Fruit fly (Drosophila melanogaster): ENCODE data around the gene CG9095.

CG9095 gene

dm6 chrX:15162941-15163340 lies at the start of gene CG9095:
TSS of gene CG9095 (minus strand) at chrX:15163225.
- TF ChIP-seq CG8478 (optimal IDR thresholded peaks at IDR 0.05) (no peak), EcR (GFP tag; optimal IDR thresholded peaks at IDR 0.05) (no peak), Dll (optimal IDR thresholded peaks at IDR 0.05) (no peak)

DNA sequence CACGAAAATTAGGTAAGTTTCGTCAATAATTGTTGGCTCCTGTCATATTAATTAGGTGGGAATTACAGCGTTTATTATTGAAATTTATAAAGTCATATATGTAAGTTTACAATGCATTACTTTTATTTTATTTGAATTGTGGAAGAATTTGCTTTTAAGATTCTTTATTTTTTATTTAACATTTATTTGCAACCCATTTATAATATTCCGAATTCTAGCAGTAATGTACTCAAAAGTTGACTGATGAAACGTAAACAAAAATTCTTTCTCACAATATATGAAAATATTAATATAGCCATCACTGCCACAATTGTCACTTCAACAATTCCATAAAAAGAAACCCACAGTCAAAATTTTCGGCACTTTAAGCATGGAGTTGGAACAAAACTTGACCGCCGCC lies 47.1 kb upstream of the CG9095 start, which contains the start of gene CG5662:
Gene CG5662, plus strand, starts transcription at position 301 of the 400 bp plus-strand sequence.
- TF ChIP-seq psq (optimal IDR thresholded peaks at IDR 0.05) = no peak

DNA sequence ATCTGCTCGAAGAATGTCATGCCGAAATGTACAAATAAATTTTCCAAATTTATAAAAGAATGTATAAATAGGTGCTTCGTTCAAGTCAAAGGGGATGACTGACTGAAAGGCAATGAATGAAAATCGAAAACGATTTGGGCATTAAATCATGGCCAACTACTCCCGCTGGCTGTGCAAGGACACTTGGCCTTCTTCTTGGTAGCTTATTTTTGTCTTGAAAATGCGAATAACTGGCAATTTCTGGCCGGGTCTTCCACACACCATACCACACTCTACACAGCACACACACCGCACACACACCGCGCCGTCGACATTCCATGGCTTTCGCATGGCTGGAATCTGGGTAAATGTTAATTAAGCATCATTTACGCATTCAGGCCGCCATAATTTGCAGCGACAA lies 43.5 kb upstream of the CG9095 start, which contains the start of gene CG32588:
Gene CG32588, minus strand, starts transcription at position 101 of the 400 bp plus-strand sequence.
- TF ChIP-seq EcR (GFP tag; optimal IDR thresholded peaks at IDR 0.05) (no peak), Dll (optimal IDR thresholded peaks at IDR 0.05) (no peak), CG8478 (optimal IDR thresholded peaks at IDR 0.05) (no peak), pan (optimal IDR thresholded peaks at IDR 0.05) (no peak)

DNA sequence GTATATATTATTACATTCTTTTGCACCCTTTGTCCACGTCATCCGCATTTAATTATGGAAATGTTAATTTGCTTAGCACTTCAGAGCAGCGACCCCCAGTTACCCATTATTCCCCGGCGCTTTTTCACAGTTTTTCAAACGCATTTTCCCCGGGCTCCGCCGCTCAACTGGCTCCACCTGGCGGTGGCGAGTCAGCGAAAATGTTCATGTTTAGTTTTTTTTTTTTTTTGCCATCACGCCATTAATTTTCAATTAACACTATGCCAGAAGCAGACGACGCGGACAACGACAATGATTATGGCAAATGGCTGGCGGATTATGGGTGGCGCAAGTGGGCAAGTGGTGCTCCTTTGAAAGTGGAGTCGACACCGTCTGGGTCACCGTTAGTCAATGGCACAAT lies 40.6 kb upstream of the CG9095 start:
- no peak for TF ChIP-seq pan (optimal IDR thresholded peaks at IDR 0.05)
- no peak for TF ChIP-seq EcR (GFP tag; optimal IDR thresholded peaks at IDR 0.05)
- no peak for TF ChIP-seq usp (GFP tag; optimal IDR thresholded peaks at IDR 0.05)
- TF ChIP-seq Dll (optimal IDR thresholded peaks at IDR 0.05) = no peak
- no peak for TF ChIP-seq CG8478 (optimal IDR thresholded peaks at IDR 0.05)
- TF ChIP-seq psq (optimal IDR thresholded peaks at IDR 0.05) = no peak

- TF ChIP-seq CG8478 (optimal IDR thresholded peaks at IDR 0.05) (no peak), pan (optimal IDR thresholded peaks at IDR 0.05) (no peak), Dll (optimal IDR thresholded peaks at IDR 0.05) (no peak), psq (optimal IDR thresholded peaks at IDR 0.05) (no peak), EcR (GFP tag; optimal IDR thresholded peaks at IDR 0.05) (no peak), usp (GFP tag; optimal IDR thresholded peaks at IDR 0.05) (no peak)
These were observed 36.9 kb upstream of the CG9095 start for dm6 chrX:15199845-15200432.

DNA sequence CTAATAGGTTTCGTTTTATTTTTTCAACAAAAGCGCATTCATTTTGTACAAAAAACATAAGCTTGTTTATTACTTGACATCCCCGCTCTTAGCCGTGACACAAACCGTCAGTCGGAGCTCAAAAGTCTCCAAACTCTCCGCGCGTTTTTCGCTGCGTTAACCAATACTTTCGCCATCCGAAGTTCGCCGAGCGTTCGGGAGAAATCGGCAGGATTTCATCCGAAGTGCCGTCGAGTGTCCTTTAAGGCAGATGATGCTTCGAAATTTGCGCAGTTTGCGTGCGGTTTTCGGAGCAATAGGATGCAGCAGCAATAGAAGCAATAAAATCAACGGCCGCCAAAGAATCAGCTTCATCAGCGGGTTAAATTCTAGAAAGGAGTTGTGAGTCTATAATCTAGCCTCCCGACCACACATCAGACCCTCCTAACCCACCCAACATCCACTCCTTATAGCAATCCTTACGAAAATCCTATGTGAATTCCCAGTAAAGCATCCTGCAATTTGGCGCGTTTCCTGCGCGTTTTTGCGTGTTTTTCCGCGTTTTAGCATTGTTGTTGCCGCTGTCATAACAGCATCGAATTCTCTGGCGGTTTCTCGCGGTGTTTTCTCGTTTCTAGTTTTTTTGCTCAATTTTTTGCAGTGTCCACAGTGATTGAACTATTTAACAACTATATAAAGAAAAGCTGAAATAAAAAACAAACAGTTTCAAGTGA lies 12.3 kb upstream of the CG9095 start, which contains the start of gene CG43737:
Gene CG43737, plus strand, starts transcription at position 271 of the 713 bp plus-strand sequence.
- TF ChIP-seq pan (optimal IDR thresholded peaks at IDR 0.05) = no peak
- no peak for TF ChIP-seq CG8478 (optimal IDR thresholded peaks at IDR 0.05)

DNA sequence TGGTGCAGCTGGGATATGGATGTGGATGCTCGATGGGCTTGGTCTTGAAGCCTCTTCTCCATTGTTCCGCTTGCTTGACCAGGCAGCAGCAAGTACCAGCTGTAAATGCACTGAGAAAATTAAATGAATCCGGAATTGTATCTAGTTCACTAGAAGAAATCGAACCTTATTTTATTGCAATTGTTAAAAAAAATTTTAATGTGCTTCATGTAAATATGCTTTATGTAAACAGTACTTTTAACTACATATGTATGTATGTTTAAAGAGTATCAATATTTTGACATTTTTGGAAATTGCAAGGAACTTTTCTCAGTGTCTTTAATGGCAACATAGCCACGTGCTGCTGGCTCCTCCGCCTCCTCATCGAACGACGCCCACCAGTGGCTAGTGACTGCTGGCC lies 1.9 kb upstream of the CG9095 start:
- TF ChIP-seq usp (GFP tag; optimal IDR thresholded peaks at IDR 0.05) = no peak
- no peak for TF ChIP-seq Dll (optimal IDR thresholded peaks at IDR 0.05)
- TF ChIP-seq psq (optimal IDR thresholded peaks at IDR 0.05) = no peak
- no peak for TF ChIP-seq pan (optimal IDR thresholded peaks at IDR 0.05)
- TF ChIP-seq EcR (GFP tag; optimal IDR thresholded peaks at IDR 0.05) = no peak
- no peak for TF ChIP-seq CG8478 (optimal IDR thresholded peaks at IDR 0.05)

DNA sequence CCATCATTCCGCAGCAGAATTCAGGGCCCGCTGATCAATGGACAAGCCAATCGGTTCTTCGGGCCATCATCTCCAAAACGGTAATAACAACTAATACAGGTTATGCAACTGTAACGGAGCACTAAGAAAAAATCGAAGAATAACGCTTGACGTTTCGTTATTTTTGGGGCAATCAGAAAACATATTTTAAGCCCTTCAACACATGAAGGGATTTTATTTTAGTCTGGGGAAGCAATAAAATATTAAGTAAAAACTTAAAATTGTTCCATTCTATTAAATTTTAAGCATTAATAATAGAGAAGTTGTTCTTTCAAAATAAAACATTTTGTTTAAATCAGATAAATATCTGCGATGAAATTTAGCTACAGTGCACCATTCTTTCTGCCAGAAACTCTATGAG lies 370 bp upstream of the CG9095 start:
- TF ChIP-seq psq (optimal IDR thresholded peaks at IDR 0.05) (no peak), pan (optimal IDR thresholded peaks at IDR 0.05) (no peak), Dll (optimal IDR thresholded peaks at IDR 0.05) (no peak), EcR (GFP tag; optimal IDR thresholded peaks at IDR 0.05) (no peak), CG8478 (optimal IDR thresholded peaks at IDR 0.05) (no peak), usp (GFP tag; optimal IDR thresholded peaks at IDR 0.05) (no peak)

- TF ChIP-seq CG8478 (optimal IDR thresholded peaks at IDR 0.05) (no peak), psq (optimal IDR thresholded peaks at IDR 0.05) (no peak), pan (optimal IDR thresholded peaks at IDR 0.05) (no peak), Dll (optimal IDR thresholded peaks at IDR 0.05) (no peak), usp (GFP tag; optimal IDR thresholded peaks at IDR 0.05) (no peak), EcR (GFP tag; optimal IDR thresholded peaks at IDR 0.05) (no peak)
These were observed 957 bp downstream of the CG9095 start for dm6 chrX:15162068-15162467.

DNA sequence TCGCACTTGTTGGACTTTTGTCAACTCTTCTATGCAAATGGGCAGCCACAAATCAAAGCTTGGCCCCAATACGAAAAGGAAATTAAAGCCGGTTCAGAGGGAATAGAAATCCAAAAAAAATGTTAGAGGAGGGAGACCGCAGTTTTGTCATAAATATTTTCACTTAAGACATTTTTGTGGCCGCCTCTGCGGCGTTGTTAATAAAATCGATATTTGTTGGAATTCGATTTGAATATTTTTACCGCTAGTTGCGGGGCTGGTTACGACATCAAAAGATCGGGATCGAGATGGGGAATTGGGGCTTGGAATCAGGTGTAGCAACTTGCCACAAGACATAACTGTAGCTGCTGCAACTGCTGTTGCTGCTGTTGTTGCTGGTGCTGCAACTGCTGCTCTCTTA lies 5.8 kb downstream of the CG9095 start:
- no peak for TF ChIP-seq psq (optimal IDR thresholded peaks at IDR 0.05)
- TF ChIP-seq usp (GFP tag; optimal IDR thresholded peaks at IDR 0.05) = no peak
- TF ChIP-seq CG8478 (optimal IDR thresholded peaks at IDR 0.05) = no peak

- TF ChIP-seq Dll (optimal IDR thresholded peaks at IDR 0.05) (no peak), EcR (GFP tag; optimal IDR thresholded peaks at IDR 0.05) (no peak), usp (GFP tag; optimal IDR thresholded peaks at IDR 0.05) (no peak), CG8478 (optimal IDR thresholded peaks at IDR 0.05) (no peak), psq (optimal IDR thresholded peaks at IDR 0.05) (no peak), pan (optimal IDR thresholded peaks at IDR 0.05) (no peak)
These were observed 6.7 kb downstream of the CG9095 start for dm6 chrX:15156286-15156685.

dm6 chrX:15152058-15152457 lies 11.0 kb downstream of the CG9095 start:
- no peak for TF ChIP-seq psq (optimal IDR thresholded peaks at IDR 0.05)
- TF ChIP-seq EcR (GFP tag; optimal IDR thresholded peaks at IDR 0.05) = no peak
- TF ChIP-seq usp (GFP tag; optimal IDR thresholded peaks at IDR 0.05) = no peak
- no peak for TF ChIP-seq CG8478 (optimal IDR thresholded peaks at IDR 0.05)
- no peak for TF ChIP-seq Dll (optimal IDR thresholded peaks at IDR 0.05)
- no peak for TF ChIP-seq pan (optimal IDR thresholded peaks at IDR 0.05)

DNA sequence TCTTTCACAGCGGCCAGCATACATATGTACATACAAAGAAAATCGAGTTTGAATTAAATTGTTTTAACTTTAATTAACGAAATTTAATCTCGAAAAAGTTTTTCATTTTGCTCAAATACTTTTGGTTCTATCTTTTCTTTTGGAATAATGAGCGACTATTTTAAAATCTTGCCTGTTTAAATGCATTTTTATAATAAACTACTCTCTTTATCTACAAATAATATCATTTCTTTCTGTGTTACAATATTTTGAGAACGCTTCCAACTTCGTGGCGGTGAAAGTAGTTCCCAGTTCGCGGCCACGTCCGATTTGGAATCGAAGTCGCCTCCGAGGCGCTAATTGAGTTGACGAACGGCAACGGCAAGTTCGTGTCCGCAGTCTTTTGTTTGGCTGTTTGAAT lies 12.8 kb downstream of the CG9095 start:
- TF ChIP-seq EcR (GFP tag; optimal IDR thresholded peaks at IDR 0.05) = no peak
- no peak for TF ChIP-seq pan (optimal IDR thresholded peaks at IDR 0.05)
- TF ChIP-seq psq (optimal IDR thresholded peaks at IDR 0.05) = no peak
- TF ChIP-seq usp (GFP tag; optimal IDR thresholded peaks at IDR 0.05) = no peak
- TF ChIP-seq Dll (optimal IDR thresholded peaks at IDR 0.05) = no peak
- no peak for TF ChIP-seq CG8478 (optimal IDR thresholded peaks at IDR 0.05)

Data from whole organism.